Worm (Caenorhabditis elegans): ENCODE data around the gene R08A2.9.

Gene R08A2.9

DNA sequence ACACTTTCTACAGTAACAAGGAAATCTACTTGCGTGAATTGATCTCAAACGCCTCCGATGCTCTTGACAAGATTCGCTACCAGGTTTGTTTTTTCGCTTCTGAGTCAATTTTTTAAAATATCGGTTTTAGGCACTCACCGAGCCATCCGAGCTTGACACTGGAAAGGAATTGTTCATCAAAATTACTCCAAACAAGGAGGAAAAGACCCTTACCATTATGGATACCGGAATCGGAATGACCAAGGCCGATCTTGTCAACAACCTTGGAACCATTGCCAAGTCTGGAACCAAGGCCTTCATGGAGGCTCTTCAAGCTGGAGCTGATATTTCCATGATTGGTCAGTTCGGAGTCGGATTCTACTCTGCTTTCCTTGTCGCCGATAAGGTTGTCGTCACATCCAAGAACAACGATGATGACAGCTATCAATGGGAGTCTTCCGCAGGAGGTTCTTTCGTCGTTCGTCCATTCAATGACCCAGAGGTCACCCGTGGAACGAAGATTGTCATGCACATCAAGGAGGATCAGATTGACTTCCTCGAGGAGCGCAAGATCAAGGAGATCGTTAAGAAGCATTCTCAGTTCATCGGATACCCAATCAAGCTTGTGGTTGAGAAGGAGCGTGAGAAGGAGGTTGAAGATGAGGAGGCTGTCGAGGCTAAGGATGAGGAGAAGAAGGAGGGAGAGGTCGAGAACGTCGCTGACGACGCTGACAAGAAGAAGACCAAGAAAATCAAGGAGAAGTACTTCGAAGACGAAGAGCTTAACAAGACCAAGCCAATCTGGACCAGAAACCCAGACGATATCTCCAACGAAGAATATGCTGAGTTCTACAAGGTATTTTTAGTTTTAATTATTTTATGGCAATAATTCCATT, 21.6 kb upstream of the R08A2.9 start (continued):
- TF ChIP-seq ztf-6 (GFP tag; IDR thresholded peaks at IDR 0.05), result peak; percentile 44; the same call in 1 of the 2 replicates
- TF ChIP-seq F37B4.10 (GFP tag; IDR thresholded peaks at IDR 0.05), result 0 out of 2 replicates have a peak, but pooled peaks have one; percentile 9
- peak; percentile 76 for TF ChIP-seq ama-1 (optimal IDR thresholded peaks at IDR 0.05)
- no peak for TF ChIP-seq ama-1 (GFP tag; optimal IDR thresholded peaks at IDR 0.05)
- peak; percentile 48; the same call in 1 of the 2 replicates for TF ChIP-seq hsf-1 (GFP tag; IDR thresholded peaks at IDR 0.05)
- TF ChIP-seq ccch-3 (GFP tag; optimal IDR thresholded peaks at IDR 0.05), result no peak
- no peak for TF ChIP-seq bed-2 (GFP tag; IDR thresholded peaks at IDR 0.05)
- no peak; the same call in 1 of the 2 replicates for TF ChIP-seq ekl-4 (GFP tag; IDR thresholded peaks at IDR 0.05)
- peak; percentile 21 for TF ChIP-seq sptf-2 (GFP tag; optimal IDR thresholded peaks at IDR 0.05)
- no peak for TF ChIP-seq ztf-26 (tag; optimal IDR thresholded peaks at IDR 0.05)

DNA sequence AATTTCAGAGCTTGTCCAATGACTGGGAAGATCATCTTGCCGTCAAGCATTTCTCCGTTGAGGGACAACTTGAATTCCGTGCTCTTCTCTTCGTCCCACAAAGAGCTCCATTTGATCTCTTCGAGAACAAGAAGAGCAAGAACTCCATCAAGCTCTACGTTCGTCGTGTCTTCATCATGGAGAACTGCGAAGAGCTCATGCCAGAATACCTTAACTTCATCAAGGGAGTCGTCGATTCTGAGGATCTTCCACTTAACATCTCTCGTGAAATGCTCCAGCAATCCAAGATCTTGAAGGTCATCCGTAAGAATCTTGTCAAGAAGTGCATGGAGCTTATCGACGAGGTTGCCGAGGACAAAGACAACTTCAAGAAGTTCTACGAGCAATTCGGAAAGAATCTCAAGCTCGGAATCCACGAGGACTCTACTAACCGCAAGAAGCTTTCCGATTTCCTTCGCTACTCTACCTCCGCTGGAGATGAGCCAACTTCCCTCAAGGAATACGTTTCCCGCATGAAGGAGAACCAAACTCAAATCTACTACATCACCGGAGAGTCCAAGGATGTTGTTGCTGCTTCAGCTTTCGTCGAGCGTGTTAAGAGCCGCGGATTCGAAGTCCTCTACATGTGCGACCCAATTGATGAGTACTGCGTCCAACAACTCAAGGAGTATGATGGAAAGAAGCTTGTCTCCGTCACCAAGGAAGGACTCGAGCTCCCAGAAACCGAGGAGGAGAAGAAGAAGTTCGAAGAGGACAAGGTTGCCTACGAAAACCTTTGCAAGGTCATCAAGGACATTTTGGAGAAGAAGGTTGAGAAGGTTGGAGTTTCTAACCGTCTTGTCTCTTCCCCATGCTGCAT, 20.7 kb upstream of the R08A2.9 start:
- TF ChIP-seq akir-1 (GFP tag; optimal IDR thresholded peaks at IDR 0.05) (no peak), hrde-1 (tag; optimal IDR thresholded peaks at IDR 0.05; ENCODE audit: borderline replicate concordance) (no peak), die-1 (tag; optimal IDR thresholded peaks at IDR 0.05) (no peak), sptf-2 (GFP tag; optimal IDR thresholded peaks at IDR 0.05) (no peak), B0261.1 (tag; optimal IDR thresholded peaks at IDR 0.05) (no peak), ceh-79 (tag; optimal IDR thresholded peaks at IDR 0.05) (no peak), him-1 (tag; optimal IDR thresholded peaks at IDR 0.05) (no peak), unc-130 (GFP tag; optimal IDR thresholded peaks at IDR 0.05) (no peak), K11D2.4 (GFP tag; IDR thresholded peaks at IDR 0.05) (no peak; the same call in none of the 2 replicates), lin-35 (GFP tag; optimal IDR thresholded peaks at IDR 0.05) (no peak), F33H1.4 (GFP tag; IDR thresholded peaks at IDR 0.05) (no peak), tlf-1 (GFP tag; optimal IDR thresholded peaks at IDR 0.05) (no peak), B0035.1 (tag; optimal IDR thresholded peaks at IDR 0.05) (no peak), lsl-1 (GFP tag; optimal IDR thresholded peaks at IDR 0.05) (peak; percentile 29), nhr-90 (tag; optimal IDR thresholded peaks at IDR 0.05) (no peak), snpc-3.4 (tag; optimal IDR thresholded peaks at IDR 0.05) (peak; percentile 26), attf-6 (GFP tag; IDR thresholded peaks at IDR 0.05) (no peak), snpc-4 (GFP tag; optimal IDR thresholded peaks at IDR 0.05) (no peak), snpc-4 (tag; optimal IDR thresholded peaks at IDR 0.05) (peak in 1 of 4 experiments; percentile 30), ZK185.1 (tag; optimal IDR thresholded peaks at IDR 0.05; ENCODE audit: poor library complexity, severe bottlenecking) (no peak), atf-7 (tag; optimal IDR thresholded peaks at IDR 0.05) (no peak), chd-7 (tag; optimal IDR thresholded peaks at IDR 0.05) (no peak), hlh-12 (tag; optimal IDR thresholded peaks at IDR 0.05) (no peak), lir-1 (GFP tag; conservative IDR thresholded peaks at IDR 0.05) (no peak; the same call in 1 of the 2 replicates), F23B12.7 (tag; optimal IDR thresholded peaks at IDR 0.05; ENCODE audit: insufficient read depth) (no peak), lag-1 (GFP tag; IDR thresholded peaks at IDR 0.05) (no peak), C06A6.2 (GFP tag; conservative IDR thresholded peaks at IDR 0.05) (no peak), lin-26 (GFP tag; IDR thresholded peaks at IDR 0.05) (no peak), ceh-91 (GFP tag; IDR thresholded peaks at IDR 0.05) (no peak), somi-1 (GFP tag; optimal IDR thresholded peaks at IDR 0.05) (no peak), ceh-27 (GFP tag; optimal IDR thresholded peaks at IDR 0.05) (no peak), attf-3 (GFP tag; conservative IDR thresholded peaks at IDR 0.05) (no peak), let-526 (GFP tag; IDR thresholded peaks at IDR 0.05) (no peak), ccch-3 (GFP tag; optimal IDR thresholded peaks at IDR 0.05) (no peak), pbrm-1 (GFP tag; IDR thresholded peaks at IDR 0.05) (no peak), rec-8 (tag; optimal IDR thresholded peaks at IDR 0.05) (no peak)
